Fruit fly (Drosophila melanogaster) whole organism, pupa: ENCODE results near the gene CG46439.
"Not testable (repeated sequence)": the region's sequence is repeated elsewhere in the genome, so short reads cannot be mapped to it uniquely, and the experiment has no call there.

ENCODE experiments used
- CG10348 ChIP-seq: fragments of 200-800 bp; sonication (Bioruptor generic); IDR thresholded peaks from 2 replicates; pipeline ENCODE4 v1.3.6; 2022; ENCODE audit warnings: missing biosample characterization, missing genetic modification characterization
- CG12605 ChIP-seq: fragments of 200-800 bp; sonication (Bioruptor generic); IDR thresholded peaks from 2 replicates; pipeline ENCODE4 v1.3.6; 2022; ENCODE audit warnings: missing biosample characterization, missing genetic modification characterization
- CG13204 ChIP-seq: fragments of 200-800 bp; sonication (Bioruptor generic); optimal IDR thresholded peaks from 2 replicates; lab custom pipeline; 2018; ENCODE audit warnings: missing biosample characterization, mild to moderate bottlenecking, missing genetic modification characterization, moderate library complexity
- CG14655 ChIP-seq: fragments of 200-800 bp; sonication (Bioruptor generic); optimal IDR thresholded peaks from 3 replicates; lab custom pipeline; 2017; ENCODE audit warnings: mild to moderate bottlenecking, missing biosample characterization, missing genetic modification reagents, missing genetic modification characterization
- CG15710 ChIP-seq: fragments of 200-800 bp; sonication (Bioruptor generic); optimal IDR thresholded peaks from 2 replicates; lab custom pipeline; 2018; ENCODE audit warnings: missing biosample characterization, mild to moderate bottlenecking, missing genetic modification characterization, moderate library complexity
- CG17806 ChIP-seq: fragments of 200-800 bp; sonication (Bioruptor generic); optimal IDR thresholded peaks from 2 replicates; lab custom pipeline; 2018; ENCODE audit warnings: missing biosample characterization, mild to moderate bottlenecking, missing genetic modification characterization, moderate library complexity
- CG32121 ChIP-seq: fragments of 200-800 bp; sonication (Bioruptor generic); IDR thresholded peaks from 2 replicates; pipeline ENCODE4 v1.3.6; 2022; ENCODE audit warnings: missing biosample characterization, missing genetic modification characterization
- CG34367 ChIP-seq: fragments of 200-800 bp; sonication (Bioruptor generic); optimal IDR thresholded peaks from 2 replicates; lab custom pipeline; 2018; ENCODE audit warnings: missing biosample characterization, mild to moderate bottlenecking, missing genetic modification characterization
- CG4496 ChIP-seq: fragments of 200-800 bp; sonication (Bioruptor generic); IDR thresholded peaks from 3 replicates; pipeline ENCODE4 v1.3.6; 2022; ENCODE audit warnings: missing biosample characterization, missing genetic modification characterization
- CG8159 ChIP-seq: fragments of 200-800 bp; sonication (Bioruptor generic); optimal IDR thresholded peaks from 3 replicates; lab custom pipeline; 2018; ENCODE audit warnings: missing biosample characterization, mild to moderate bottlenecking, missing genetic modification characterization, moderate library complexity
- CG8301 ChIP-seq: fragments of 200-800 bp; sonication (Bioruptor generic); optimal IDR thresholded peaks from 2 replicates; lab custom pipeline; 2018; ENCODE audit warnings: missing biosample characterization, mild to moderate bottlenecking, missing genetic modification characterization
- CG9948 ChIP-seq: fragments of 200-800 bp; sonication (Bioruptor generic); optimal IDR thresholded peaks from 2 replicates; lab custom pipeline; 2018; ENCODE audit warnings: missing biosample characterization, mild to moderate bottlenecking, missing genetic modification characterization, moderate library complexity
- EcR ChIP-seq: fragments of 200-800 bp; sonication (Bioruptor generic); optimal IDR thresholded peaks from 3 replicates; lab custom pipeline; 2019; ENCODE audit warnings: missing biosample characterization, missing genetic modification characterization, mild to moderate bottlenecking, moderate library complexity, missing genetic modification reagents
- Ets98B ChIP-seq: fragments of 200-800 bp; sonication (Bioruptor generic); IDR thresholded peaks from 2 replicates; pipeline ENCODE4 v1.3.6; 2022; ENCODE audit warnings: missing biosample characterization, missing genetic modification characterization
- Pif1A ChIP-seq: fragments of 200-800 bp; sonication (Bioruptor generic); optimal IDR thresholded peaks from 3 replicates; lab custom pipeline; 2016; ENCODE audit warnings: missing biosample characterization, missing genetic modification characterization
- Pif1B ChIP-seq: fragments of 200-800 bp; sonication (Bioruptor generic); optimal IDR thresholded peaks from 3 replicates; lab custom pipeline; 2016; ENCODE audit warnings: missing biosample characterization, missing genetic modification characterization
- Snoo ChIP-seq: fragments of 200-800 bp; sonication (Bioruptor generic); optimal IDR thresholded peaks from 3 replicates; lab custom pipeline; 2017; ENCODE audit warnings: missing biosample characterization, mild to moderate bottlenecking, missing genetic modification characterization, inconsistent platforms
- fd96Ca ChIP-seq: fragments of 200-800 bp; sonication (Bioruptor generic); IDR thresholded peaks from 3 replicates; pipeline ENCODE4 v1.3.6; 2022; ENCODE audit warnings: missing biosample characterization, missing genetic modification characterization
- gl ChIP-seq: fragments of 200-800 bp; sonication (Bioruptor generic); optimal IDR thresholded peaks from 2 replicates; lab custom pipeline; 2018; ENCODE audit warnings: missing biosample characterization, mild to moderate bottlenecking, missing genetic modification characterization
- rn ChIP-seq: fragments of 200-800 bp; sonication (Bioruptor generic); IDR thresholded peaks from 2 replicates; pipeline ENCODE4 v1.3.6; 2022; ENCODE audit warnings: missing biosample characterization, missing genetic modification characterization

CG46439 gene

dm6 chr3L:11132055-11132454 is 36.0 kb upstream of the CG46439 start, which contains the start of gene CG32074:
Gene CG32074 (minus strand): TSS chr3L:11132322.
- TF ChIP-seq Snoo (tag; lab: Kevin White, UChicago); CG34367 (tag; lab: Kevin White, UChicago); EcR (GFP tag; lab: Kevin White, UChicago): not testable (repeated sequence)

- no peak for TF ChIP-seq CG15710
- no peak for TF ChIP-seq Pif1B (GFP tag; lab: Kevin White, UChicago)
- TF ChIP-seq rn (GFP tag; lab: Robert Waterston, UW) = no peak
- no peak for TF ChIP-seq EcR (GFP tag; lab: Kevin White, UChicago)
- TF ChIP-seq CG10348 = no peak
- no peak for TF ChIP-seq CG13204 (GFP tag; lab: Kevin White, UChicago)
- TF ChIP-seq gl (tag; lab: Kevin White, UChicago) = no peak
- TF ChIP-seq CG8301 (tag; lab: Kevin White, UChicago) = no peak
- no peak for TF ChIP-seq CG8159 (tag; lab: Kevin White, UChicago)
- no peak for TF ChIP-seq CG9948 (tag; lab: Kevin White, UChicago)
- no peak for TF ChIP-seq CG14655
- TF ChIP-seq fd96Ca (GFP tag; lab: Robert Waterston, UW) = no peak
- TF ChIP-seq CG4496 = no peak
- no peak for TF ChIP-seq Pif1A (GFP tag; lab: Kevin White, UChicago)
- TF ChIP-seq CG32121 (GFP tag; lab: Robert Waterston, UW) = no peak
- no peak for TF ChIP-seq Snoo (tag; lab: Kevin White, UChicago)
Measured at dm6 chr3L:11130535-11130934, 34.5 kb upstream of the CG46439 start, which contains the start of gene nol. Gene nol (plus strand): TSS chr3L:11130835.

dm6 chr3L:11125636-11126532 is 29.8 kb upstream of the CG46439 start:
- TF ChIP-seq Snoo (tag; lab: Kevin White, UChicago) = no peak
- TF ChIP-seq CG13204 (GFP tag; lab: Kevin White, UChicago) = no peak
- no peak for TF ChIP-seq CG15710
- no peak for TF ChIP-seq fd96Ca (GFP tag; lab: Robert Waterston, UW)
- no peak for TF ChIP-seq CG4496
- TF ChIP-seq CG10348 = no peak
- no peak for TF ChIP-seq rn (GFP tag; lab: Robert Waterston, UW)

- TF ChIP-seq CG34367 (tag; lab: Kevin White, UChicago) = no peak
- TF ChIP-seq Pif1A (GFP tag; lab: Kevin White, UChicago) = no peak
- no peak for TF ChIP-seq CG17806
- no peak for TF ChIP-seq CG14655
Measured at dm6 chr3L:11124841-11125240, 28.8 kb upstream of the CG46439 start.

dm6 chr3L:11124439-11124838 is 28.4 kb upstream of the CG46439 start:
- TF ChIP-seq CG14655 = peak; percentile 47
- no peak for TF ChIP-seq CG8159 (tag; lab: Kevin White, UChicago)

- TF ChIP-seq CG4496 (0 out of 3 replicates have a peak, but pooled peaks have one; percentile 11), rn (GFP tag; lab: Robert Waterston, UW) (no peak)
Measured at dm6 chr3L:11123598-11124284, 27.7 kb upstream of the CG46439 start.

dm6 chr3L:11123088-11123487 is 27.0 kb upstream of the CG46439 start, which contains the start of the genes Ufd1 and NaPi-III:
Gene Ufd1 (minus strand): TSS chr3L:11123216.
Gene NaPi-III (plus strand): TSS chr3L:11123348.
- peak; percentile 1 for TF ChIP-seq Pif1A (GFP tag; lab: Kevin White, UChicago)
- no peak for TF ChIP-seq Pif1B (GFP tag; lab: Kevin White, UChicago)
- 0 out of 2 replicates have a peak, but pooled peaks have one; percentile 23 for TF ChIP-seq rn (GFP tag; lab: Robert Waterston, UW)
- TF ChIP-seq CG34367 (tag; lab: Kevin White, UChicago) = no peak
- TF ChIP-seq CG13204 (GFP tag; lab: Kevin White, UChicago) = no peak
- TF ChIP-seq CG4496 = peak; percentile 76
- peak; percentile 31 for TF ChIP-seq CG15710
- TF ChIP-seq CG8159 (tag; lab: Kevin White, UChicago) = no peak
- no peak for TF ChIP-seq CG12605
- TF ChIP-seq CG32121 (GFP tag; lab: Robert Waterston, UW) = peak; percentile 69
- peak; percentile 76 for TF ChIP-seq Ets98B
- 0 out of 3 replicates have a peak, but pooled peaks have one; percentile 24 for TF ChIP-seq fd96Ca (GFP tag; lab: Robert Waterston, UW)
- TF ChIP-seq Snoo (tag; lab: Kevin White, UChicago) = peak; percentile 43
